Worm (Caenorhabditis elegans) whole organism, young adult: Measurements from ENCODE around the gene exp-1.
A peak's percentile ranks its signal among the peaks of the same experiment; 100 is the strongest.

Experiments used
- B0019.2 ChIP-seq: fragments of 200-800 bp; sonication (Bioruptor generic); conservative IDR thresholded peaks from 2 replicates; pipeline ENCODE4 v1.3.6; 2022; ENCODE audit warnings: missing genetic modification reagents, missing genetic modification characterization, missing compliant biosample characterization
- B0035.1 ChIP-seq: sonication (generic microtip); optimal IDR thresholded peaks from 2 replicates; lab custom pipeline; 2016; ENCODE audit warnings: missing genetic modification characterization, mild to moderate bottlenecking, missing compliant biosample characterization, missing genotype, missing genetic modification reagents
- C06A6.2 ChIP-seq: fragments of 200-800 bp; sonication (Bioruptor generic); conservative IDR thresholded peaks from 2 replicates; pipeline ENCODE4 v1.3.6; 2022; ENCODE audit warnings: missing genetic modification characterization, missing compliant biosample characterization
- F23B12.7 ChIP-seq: sonication (generic microtip); optimal IDR thresholded peaks from 2 replicates; lab custom pipeline; 2017; ENCODE audit warnings: missing genetic modification characterization, mild to moderate bottlenecking, missing compliant biosample characterization, antibody characterized with exemption, moderate library complexity; ENCODE audit not compliant: insufficient read depth
- F33H1.4 ChIP-seq: fragments of 200-800 bp; sonication (Bioruptor generic); IDR thresholded peaks from 2 replicates; pipeline ENCODE4 v1.3.6; 2022; ENCODE audit warnings: missing genetic modification reagents, missing genetic modification characterization, missing compliant biosample characterization
- F49E8.2 ChIP-seq: sonication (generic microtip); optimal IDR thresholded peaks from 3 replicates; lab custom pipeline; 2017; ENCODE audit warnings: missing genetic modification characterization, mild to moderate bottlenecking, missing compliant biosample characterization, antibody characterized with exemption, moderate library complexity; ENCODE audit not compliant: insufficient read depth
- K12H6.12 ChIP-seq: fragments of 200-800 bp; sonication (Bioruptor generic); optimal IDR thresholded peaks from 2 replicates; lab custom pipeline; 2018; ENCODE audit warnings: mild to moderate bottlenecking, missing genetic modification characterization, missing compliant biosample characterization
- Y56A3A.18 ChIP-seq: fragments of 200-800 bp; sonication (Bioruptor generic); IDR thresholded peaks from 2 replicates; pipeline ENCODE4 v1.3.6; 2022; ENCODE audit warnings: missing genetic modification reagents, missing genetic modification characterization, missing compliant biosample characterization
- Y67H2A.10 ChIP-seq: fragments of 200-800 bp; sonication (Bioruptor generic); conservative IDR thresholded peaks from 2 replicates; pipeline ENCODE4 v1.3.6; 2022; ENCODE audit warnings: missing genetic modification reagents, missing genetic modification characterization, missing compliant biosample characterization
- Y79H2A.3 ChIP-seq: fragments of 200-800 bp; sonication (Bioruptor generic); conservative IDR thresholded peaks from 2 replicates; pipeline ENCODE4 v1.3.6; 2022; ENCODE audit warnings: missing genetic modification reagents, missing genetic modification characterization, missing compliant biosample characterization
- ZK185.1 ChIP-seq: sonication (generic microtip); optimal IDR thresholded peaks from 2 replicates; lab custom pipeline; 2016; ENCODE audit warnings: mild to moderate bottlenecking, missing genetic modification characterization, missing compliant biosample characterization; ENCODE audit not compliant: poor library complexity, severe bottlenecking
- akir-1 ChIP-seq: fragments of 200-800 bp; sonication (Bioruptor generic); optimal IDR thresholded peaks from 2 replicates; lab custom pipeline; 2018; ENCODE audit warnings: mild to moderate bottlenecking, missing genetic modification characterization, moderate library complexity, missing compliant biosample characterization
- ama-1 ChIP-seq, 3 experiments: fragments of 150-350 bp in 1 of 3; sonication (generic microtip) in 2 of 3; optimal IDR thresholded peaks; 2 replicates each; lab custom pipeline; 2014 to 2018; ENCODE audit warnings: missing biosample characterization in 2 of 3, missing genetic modification characterization in 2 of 3, missing genetic modification reagents in 2 of 3
- aptf-3 ChIP-seq: fragments of 200-800 bp; sonication (Bioruptor generic); IDR thresholded peaks from 2 replicates; pipeline ENCODE4 v1.3.6; 2022; ENCODE audit warnings: missing genetic modification characterization, missing compliant biosample characterization
- ceh-100 ChIP-seq: fragments of 200-800 bp; sonication (Bioruptor generic); IDR thresholded peaks from 2 replicates; pipeline ENCODE4 v1.3.6; 2022; ENCODE audit warnings: missing genetic modification reagents, missing genetic modification characterization, missing compliant biosample characterization
- ceh-27 ChIP-seq: fragments of 200-800 bp; sonication (Bioruptor generic); optimal IDR thresholded peaks from 2 replicates; lab custom pipeline; 2018; ENCODE audit warnings: mild to moderate bottlenecking, missing genetic modification characterization, moderate library complexity, missing compliant biosample characterization
- ceh-58 ChIP-seq: fragments of 200-800 bp; sonication (Bioruptor generic); IDR thresholded peaks from 2 replicates; pipeline ENCODE4 v1.3.6; 2022; ENCODE audit warnings: missing genetic modification characterization, missing compliant biosample characterization
- ceh-79 ChIP-seq: sonication (generic microtip); optimal IDR thresholded peaks from 2 replicates; lab custom pipeline; 2017; ENCODE audit warnings: mild to moderate bottlenecking, missing genetic modification characterization, missing compliant biosample characterization
- ceh-91 ChIP-seq: fragments of 200-800 bp; sonication (Bioruptor generic); IDR thresholded peaks from 2 replicates; pipeline ENCODE4 v1.3.6; 2022; ENCODE audit warnings: missing genetic modification reagents, missing genetic modification characterization, missing compliant biosample characterization
- dox-1 ChIP-seq: fragments of 200-800 bp; sonication (Bioruptor generic); IDR thresholded peaks from 2 replicates; pipeline ENCODE4 v1.3.6; 2022; ENCODE audit warnings: missing genetic modification reagents, missing genetic modification characterization, missing compliant biosample characterization
- dpff-1 ChIP-seq: sonication (generic microtip); optimal IDR thresholded peaks from 2 replicates; lab custom pipeline; 2017; ENCODE audit warnings: mild to moderate bottlenecking, missing genetic modification characterization, missing compliant biosample characterization
- dpl-1 ChIP-seq: fragments of 150-350 bp; optimal IDR thresholded peaks from 2 replicates; lab custom pipeline; 2014; ENCODE audit warnings: missing biosample characterization, missing genetic modification reagents, missing genetic modification characterization
- efl-1 ChIP-seq: fragments of 150-350 bp; optimal IDR thresholded peaks from 2 replicates; lab custom pipeline; 2014; ENCODE audit warnings: missing biosample characterization, missing genetic modification reagents, missing genetic modification characterization
- ekl-4 ChIP-seq: fragments of 200-800 bp; sonication (Bioruptor generic); IDR thresholded peaks from 2 replicates; pipeline ENCODE4 v1.3.6; 2022; ENCODE audit warnings: missing genetic modification reagents, missing genetic modification characterization, missing compliant biosample characterization
- fkh-3 ChIP-seq: sonication (generic microtip); optimal IDR thresholded peaks from 2 replicates; lab custom pipeline; 2016; ENCODE audit warnings: mild to moderate bottlenecking, missing genetic modification characterization, missing compliant biosample characterization
- him-1 ChIP-seq: sonication (generic microtip); optimal IDR thresholded peaks from 2 replicates; lab custom pipeline; 2016; ENCODE audit warnings: missing genotype, missing genetic modification reagents, missing genetic modification characterization, missing compliant biosample characterization
- hrde-1 ChIP-seq: sonication (generic microtip); optimal IDR thresholded peaks from 2 replicates; lab custom pipeline; 2016; ENCODE audit warnings: missing genetic modification characterization, mild to moderate bottlenecking, missing compliant biosample characterization, moderate library complexity, missing genotype, missing genetic modification reagents, borderline replicate concordance
- let-607 ChIP-seq, 2 experiments: fragments of 200-800 bp in 1 of 2; sonication (Bioruptor generic) in 1 of 2; sonication (generic microtip) in 1 of 2; optimal IDR thresholded peaks; 2 replicates each; lab custom pipeline; 2016 to 2018; ENCODE audit warnings: mild to moderate bottlenecking in 2 of 2, missing compliant biosample characterization in 2 of 2, missing genetic modification characterization in 2 of 2, moderate library complexity in 2 of 2, missing genotype in 1 of 2
- lin-40 ChIP-seq: sonication (generic microtip); optimal IDR thresholded peaks from 2 replicates; lab custom pipeline; 2016; ENCODE audit warnings: missing genetic modification characterization, mild to moderate bottlenecking, missing compliant biosample characterization, missing genotype, missing genetic modification reagents
- lsl-1 ChIP-seq: fragments of 200-800 bp; sonication (Bioruptor generic); optimal IDR thresholded peaks from 2 replicates; lab custom pipeline; 2018; ENCODE audit warnings: mild to moderate bottlenecking, missing genetic modification characterization, moderate library complexity, missing compliant biosample characterization
- madf-10 ChIP-seq: sonication (generic microtip); optimal IDR thresholded peaks from 2 replicates; lab custom pipeline; 2016; ENCODE audit warnings: mild to moderate bottlenecking, missing genetic modification characterization, missing compliant biosample characterization
- madf-8 ChIP-seq: fragments of 200-800 bp; sonication (Bioruptor generic); conservative IDR thresholded peaks from 2 replicates; pipeline ENCODE4 v1.3.6; 2022; ENCODE audit warnings: missing genetic modification reagents, missing genetic modification characterization, missing compliant biosample characterization
- mcd-1 ChIP-seq: fragments of 200-800 bp; sonication (Bioruptor generic); IDR thresholded peaks from 2 replicates; pipeline ENCODE4 v1.3.6; 2022; ENCODE audit warnings: missing genetic modification reagents, missing genetic modification characterization, missing compliant biosample characterization
- mxl-1 ChIP-seq: sonication (generic microtip); optimal IDR thresholded peaks from 2 replicates; lab custom pipeline; 2016; ENCODE audit warnings: missing genetic modification characterization, missing compliant biosample characterization
- snpc-3.4 ChIP-seq: sonication (generic microtip); optimal IDR thresholded peaks from 2 replicates; lab custom pipeline; 2017; ENCODE audit warnings: missing genetic modification characterization, mild to moderate bottlenecking, missing compliant biosample characterization, antibody characterized with exemption, moderate library complexity, missing genotype, missing genetic modification reagents
- tbp1 ChIP-seq: fragments of 200-800 bp; sonication (Bioruptor generic); optimal IDR thresholded peaks from 2 replicates; lab custom pipeline; 2018; ENCODE audit warnings: mild to moderate bottlenecking, missing genetic modification characterization, missing compliant biosample characterization
- tlf-1 ChIP-seq: fragments of 200-800 bp; sonication (Bioruptor generic); optimal IDR thresholded peaks from 2 replicates; lab custom pipeline; 2018; ENCODE audit warnings: mild to moderate bottlenecking, missing genetic modification characterization, missing compliant biosample characterization
- unc-62 ChIP-seq: fragments of 150-350 bp; optimal IDR thresholded peaks from 2 replicates; lab custom pipeline; 2014; ENCODE audit warnings: missing biosample characterization, missing genetic modification reagents, missing genetic modification characterization
- ztf-26 ChIP-seq: sonication (generic microtip); optimal IDR thresholded peaks from 2 replicates; lab custom pipeline; 2017; ENCODE audit warnings: missing genetic modification characterization, missing compliant biosample characterization
- ztf-3 ChIP-seq: fragments of 200-800 bp; sonication (Bioruptor generic); optimal IDR thresholded peaks from 2 replicates; lab custom pipeline; 2018; ENCODE audit warnings: mild to moderate bottlenecking, missing genetic modification characterization, missing compliant biosample characterization

Gene exp-1

DNA sequence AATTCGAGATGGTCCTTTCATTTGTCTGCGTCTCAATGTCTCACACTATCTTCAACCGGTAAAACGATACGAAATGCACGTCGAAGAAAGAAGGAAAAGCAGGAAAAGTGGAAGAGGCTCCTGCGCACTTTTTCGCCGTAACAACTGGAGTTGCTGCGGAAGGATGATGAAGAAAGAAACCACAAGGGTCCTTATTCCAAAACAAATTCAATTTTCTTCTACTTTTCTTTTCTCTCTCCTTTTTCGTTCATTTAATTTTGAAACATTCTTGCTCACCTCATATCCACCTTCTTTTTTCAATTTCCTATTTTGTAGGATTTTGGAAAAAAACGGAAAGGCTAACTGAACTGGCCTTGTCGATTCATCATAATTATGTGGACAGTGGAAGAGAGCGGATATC, 40.3 kb downstream of the exp-1 start:
- no peak for TF ChIP-seq Y79H2A.3 (GFP tag; lab: Robert Waterston, UW)

DNA sequence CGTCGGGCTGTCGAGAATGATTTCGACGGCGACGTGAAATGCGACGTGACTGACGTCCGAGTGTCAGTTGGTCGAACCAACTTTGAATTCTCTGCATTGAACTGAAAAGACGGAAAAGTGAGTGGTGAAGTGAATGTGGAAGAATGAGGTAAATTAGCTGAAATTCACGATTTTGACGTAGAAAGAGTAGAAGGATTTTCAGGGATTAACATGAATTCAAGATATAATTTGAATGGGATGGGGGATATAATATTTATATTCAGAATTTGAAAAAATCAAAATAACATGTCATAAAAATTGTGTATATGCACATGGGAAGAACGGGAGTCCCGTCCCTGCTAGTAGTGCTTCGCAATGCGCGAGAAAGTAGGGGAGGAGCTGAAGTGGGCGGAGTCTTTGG, 42.7 kb downstream of the exp-1 start, which contains the start of gene C29H12.6:
TSS of gene C29H12.6 (minus strand) at position 101 of the 400 bp plus-strand sequence.
- no peak for TF ChIP-seq ceh-79 (tag; lab: Kevin White, UChicago)
- no peak for TF ChIP-seq akir-1 (GFP tag; lab: Kevin White, UChicago)
- no peak for TF ChIP-seq ceh-58
- TF ChIP-seq B0035.1 (tag; lab: Kevin White, UChicago): no peak
- no peak for TF ChIP-seq madf-10 (tag; lab: Kevin White, UChicago)
- TF ChIP-seq Y67H2A.10: no peak
- no peak for TF ChIP-seq fkh-3
- no peak for TF ChIP-seq B0019.2 (GFP tag; lab: Robert Waterston, UW)
- no peak for TF ChIP-seq F23B12.7 (tag; lab: Kevin White, UChicago)
- TF ChIP-seq mxl-1 (tag; lab: Kevin White, UChicago): no peak
- TF ChIP-seq dpff-1: no peak
- TF ChIP-seq him-1 (tag; lab: Kevin White, UChicago): no peak
- TF ChIP-seq madf-8 (GFP tag; lab: Robert Waterston, UW): no peak
- TF ChIP-seq hrde-1: no peak

DNA sequence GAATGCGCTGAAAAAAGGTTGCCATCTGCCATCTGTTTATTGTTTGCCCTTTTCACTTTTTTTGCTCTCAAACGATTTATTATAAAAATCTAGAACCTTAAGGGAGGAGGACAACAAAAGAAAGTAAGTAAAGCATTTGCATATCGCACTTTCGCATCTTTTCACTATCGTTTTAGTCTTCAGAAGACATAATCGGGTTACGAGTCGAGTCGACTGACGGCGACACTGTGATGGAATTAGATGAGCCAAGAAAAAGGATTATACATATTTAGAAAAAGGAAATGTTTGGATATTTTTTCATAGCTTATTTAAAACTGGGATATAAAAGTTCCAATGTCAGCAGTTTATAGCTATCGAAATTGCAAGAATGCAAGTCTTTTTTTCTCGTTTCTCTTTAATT, 44.2 kb downstream of the exp-1 start:
- TF ChIP-seq ceh-100 (GFP tag; lab: Robert Waterston, UW) (no peak), dox-1 (GFP tag; lab: Robert Waterston, UW) (no peak), tlf-1 (no peak), ZK185.1 (tag; lab: Kevin White, UChicago) (no peak), aptf-3 (GFP tag; lab: Robert Waterston, UW) (no peak), let-607 (tag; optimal IDR thresholded peaks at IDR 0.05; lab: Kevin White, UChicago) (no peak), C06A6.2 (no peak), F49E8.2 (tag; lab: Kevin White, UChicago) (no peak), K12H6.12 (tag; lab: Kevin White, UChicago) (no peak)
- TF ChIP-seq, all 124 proteins: peak for 0

DNA sequence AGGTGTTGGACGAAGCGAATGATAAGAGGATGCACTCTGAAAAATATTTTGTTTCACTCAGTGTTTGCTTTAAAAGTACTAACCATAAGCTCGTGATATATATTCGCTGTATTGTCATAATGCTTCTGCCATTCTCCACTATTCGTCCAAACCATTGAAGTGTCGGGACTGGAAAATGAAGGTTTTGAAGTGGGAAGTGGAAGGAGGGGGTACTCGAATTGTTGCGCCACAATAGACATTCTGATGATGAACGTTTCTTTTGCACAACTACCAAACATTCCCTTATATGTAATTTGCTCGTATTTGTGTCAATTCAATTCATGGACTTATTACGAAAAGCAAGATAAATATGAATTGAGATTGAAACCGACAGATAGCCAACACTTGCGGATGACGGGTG, 45.6 kb downstream of the exp-1 start:
- TF ChIP-seq ztf-26 (tag; lab: Kevin White, UChicago) (no peak), snpc-3.4 (tag; lab: Kevin White, UChicago) (no peak), ceh-27 (peak; percentile 61), ekl-4 (GFP tag; lab: Robert Waterston, UW) (no peak)

DNA sequence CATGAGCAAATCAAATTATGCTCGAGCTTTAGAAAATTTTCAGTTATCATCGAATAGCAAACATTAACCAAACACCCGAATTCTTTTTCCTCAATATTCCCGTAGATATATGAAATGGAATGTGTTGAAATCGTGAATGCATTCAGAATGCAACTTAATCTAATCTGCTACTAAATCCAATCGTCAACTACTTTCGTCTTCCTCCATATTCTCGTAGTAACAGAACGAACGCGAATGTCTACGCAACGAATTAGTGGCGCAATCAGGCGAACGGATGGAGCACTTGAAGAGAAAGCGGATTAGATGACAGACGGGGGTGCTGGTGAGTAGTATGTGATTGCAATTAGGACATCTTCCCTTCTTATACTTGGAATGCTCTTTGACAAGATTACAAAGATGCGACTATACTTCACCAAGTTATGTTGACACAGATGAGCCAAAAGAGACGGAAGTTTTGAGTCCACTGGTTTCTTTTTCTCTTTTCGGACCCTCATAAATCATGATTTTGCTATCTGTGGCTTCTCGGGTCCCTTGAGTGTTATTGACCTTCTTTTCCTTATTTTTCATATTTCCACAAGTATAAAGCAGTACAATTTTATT, 47.0 kb downstream of the exp-1 start:
- no peak for TF ChIP-seq tbp1
- TF ChIP-seq ceh-27: peak; percentile 21
- TF ChIP-seq, all 124 proteins: peak for 1

DNA sequence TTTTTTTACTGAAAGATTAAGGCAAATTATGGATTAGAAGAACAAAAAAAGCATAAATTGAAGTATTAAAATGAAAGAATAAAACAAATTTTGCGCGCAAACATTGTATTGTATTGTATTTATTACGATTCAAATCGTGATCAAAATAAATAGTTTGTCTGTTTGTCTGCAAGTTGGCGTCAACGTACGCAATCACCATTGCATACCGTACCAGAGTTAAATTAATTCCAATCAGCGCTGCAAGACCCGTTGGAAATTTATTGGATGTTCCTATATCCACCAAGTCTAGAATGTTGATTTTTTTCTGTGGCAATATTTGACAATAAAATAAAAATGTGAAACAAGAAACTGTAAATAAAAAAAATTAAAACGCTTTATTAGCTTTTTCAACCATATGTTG, 47.7 kb downstream of the exp-1 start, which contains the start of gene heri-1:
TSS of gene heri-1 (minus strand) at position 8 of the 400 bp plus-strand sequence.
- TF ChIP-seq tlf-1: no peak
- peak; percentile 75 for TF ChIP-seq ceh-91 (GFP tag; lab: Robert Waterston, UW)
- TF ChIP-seq lin-40 (tag; lab: Kevin White, UChicago): no peak
- peak; percentile 38 for TF ChIP-seq efl-1 (GFP tag; lab: Kevin White, UChicago)
- no peak for TF ChIP-seq ztf-3 (GFP tag; lab: Kevin White, UChicago)
- TF ChIP-seq madf-8 (GFP tag; lab: Robert Waterston, UW): peak; percentile 70
- no peak for TF ChIP-seq ama-1 (optimal IDR thresholded peaks at IDR 0.05; lab: Kevin White, UChicago)
- TF ChIP-seq ama-1 (GFP tag; optimal IDR thresholded peaks at IDR 0.05; lab: Kevin White, UChicago): no peak
- TF ChIP-seq unc-62 (GFP tag; lab: Kevin White, UChicago): no peak
- peak; percentile 38 for TF ChIP-seq F49E8.2 (tag; lab: Kevin White, UChicago)
- no peak for TF ChIP-seq mcd-1
- TF ChIP-seq F33H1.4 (GFP tag; lab: Robert Waterston, UW): peak; percentile 83
- peak; percentile 91 for TF ChIP-seq lsl-1
- no peak for TF ChIP-seq Y56A3A.18 (GFP tag; lab: Robert Waterston, UW)
- no peak for TF ChIP-seq ztf-26 (tag; lab: Kevin White, UChicago)
- TF ChIP-seq dpl-1: peak; percentile 26
